Fruit fly (Drosophila melanogaster) whole organism, embryonic: ENCODE data around the gene CG13049.

Experiments used
- CG1529 ChIP-seq: fragments of 200-800 bp; sonication (Bioruptor generic); optimal IDR thresholded peaks from 3 replicates; lab custom pipeline; 2018; ENCODE audit warnings: missing biosample characterization, missing genetic modification characterization
- Drgx ChIP-seq: fragments of 200-800 bp; sonication (Bioruptor generic); IDR thresholded peaks from 2 replicates; pipeline ENCODE4 v1.3.6; 2022; ENCODE audit warnings: missing biosample characterization, missing genetic modification characterization
- Gug ChIP-seq: fragments of 200-800 bp; sonication (Bioruptor generic); IDR thresholded peaks from 4 replicates; pipeline ENCODE4 v1.3.6; 2022; ENCODE audit warnings: missing biosample characterization, missing genetic modification characterization
- btn ChIP-seq: fragments of 200-800 bp; sonication (Bioruptor generic); optimal IDR thresholded peaks from 2 replicates; lab custom pipeline; 2016; ENCODE audit warnings: missing biosample characterization, missing genetic modification characterization
- lola ChIP-seq, 3 experiments: fragments of >200 bp in 2 of 3; fragments of 200-800 bp in 1 of 3; sonication (Bioruptor generic) in 1 of 3; optimal IDR thresholded peaks; 2 replicates each; lab custom pipeline; 2017 to 2019; ENCODE audit warnings: missing biosample characterization in 3 of 3, missing genetic modification characterization in 3 of 3, mild to moderate bottlenecking in 1 of 3, moderate library complexity in 1 of 3
- mirr ChIP-seq: fragments of 200-800 bp; sonication (Bioruptor generic); optimal IDR thresholded peaks from 3 replicates; lab custom pipeline; 2018; ENCODE audit warnings: missing biosample characterization, mild to moderate bottlenecking, missing genetic modification characterization
- zen ChIP-seq: fragments of 200-800 bp; sonication (Bioruptor generic); optimal IDR thresholded peaks from 3 replicates; lab custom pipeline; 2018; ENCODE audit warnings: missing biosample characterization, mild to moderate bottlenecking, missing genetic modification characterization, moderate library complexity

dm6 chr3L:16261505-16261904 is 20.2 kb downstream of the CG13049 start, which contains the start of gene CG34247:
- TF ChIP-seq mirr (GFP tag; lab: Kevin White, UChicago) (no peak), Drgx (GFP tag; lab: Robert Waterston, UW) (no peak), lola (GFP tag; optimal IDR thresholded peaks at IDR 0.05; lab: Kevin White, UChicago) (no peak), Gug (GFP tag; lab: Robert Waterston, UW) (no peak), zen (tag; lab: Kevin White, UChicago) (no peak), CG1529 (GFP tag; lab: Kevin White, UChicago) (no peak), btn (GFP tag; lab: Kevin White, UChicago) (no peak)
